Fruit fly (Drosophila melanogaster): ENCODE results near the gene CG9915.
A peak's percentile ranks its signal among the peaks of the same experiment; 100 is the strongest.

Gene CG9915

dm6 chrX:16313078-16313875 lies at the start of gene CG9915, which contains the start of gene SWIP (continued):
- TF ChIP-seq CG3407 (GFP tag; optimal IDR thresholded peaks at IDR 0.05) (no peak), Mes4 (GFP tag; optimal IDR thresholded peaks at IDR 0.05) (no peak), Meics (GFP tag; optimal IDR thresholded peaks at IDR 0.05) (peak; percentile 25), NC2α (GFP tag; optimal IDR thresholded peaks at IDR 0.05) (no peak), Oaz (GFP tag; IDR thresholded peaks at IDR 0.05) (no peak), tna (GFP tag; IDR thresholded peaks at IDR 0.05; ENCODE audit: partially characterized antibody) (peak; percentile 75), bbx (GFP tag; IDR thresholded peaks at IDR 0.05; ENCODE audit: partially characterized antibody) (peak; percentile 71), GATAe (GFP tag; conservative IDR thresholded peaks at IDR 0.05) (no peak), ken (GFP tag; IDR thresholded peaks at IDR 0.05) (0 out of 3 replicates have a peak, but pooled peaks have one; percentile 14), HHEX (GFP tag; optimal IDR thresholded peaks at IDR 0.05) (no peak), CG13123 (GFP tag; optimal IDR thresholded peaks at IDR 0.05) (no peak), E2f2 (GFP tag; IDR thresholded peaks at IDR 0.05) (peak; percentile 48), Kr (GFP tag; optimal IDR thresholded peaks at IDR 0.05) (no peak), gro (GFP tag; optimal IDR thresholded peaks at IDR 0.05) (peak; percentile 2), Dip3 (GFP tag; optimal IDR thresholded peaks at IDR 0.05) (no peak), CG7963 (GFP tag; IDR thresholded peaks at IDR 0.05; ENCODE audit: partially characterized antibody) (peak; percentile 84), CG31441 (GFP tag; IDR thresholded peaks at IDR 0.05) (0 out of 2 replicates have a peak, but pooled peaks have one; percentile 14), CG15696 (tag; optimal IDR thresholded peaks at IDR 0.05) (peak; percentile 62), Hmr (GFP tag; optimal IDR thresholded peaks at IDR 0.05) (no peak), BtbVII (GFP tag; optimal IDR thresholded peaks at IDR 0.05) (no peak), CG16813 (GFP tag; IDR thresholded peaks at IDR 0.05; ENCODE audit: partially characterized antibody) (peak; percentile 70), CG17385 (GFP tag; optimal IDR thresholded peaks at IDR 0.05) (no peak), pb (GFP tag; optimal IDR thresholded peaks at IDR 0.05) (no peak), Max (GFP tag; optimal IDR thresholded peaks at IDR 0.05) (peak; percentile 21), Hey (tag; optimal IDR thresholded peaks at IDR 0.05) (no peak), CG17829 (tag; optimal IDR thresholded peaks at IDR 0.05) (peak; percentile 23), btn (GFP tag; optimal IDR thresholded peaks at IDR 0.05) (no peak), fd3F (GFP tag; optimal IDR thresholded peaks at IDR 0.05) (no peak), sr (GFP tag; IDR thresholded peaks at IDR 0.05) (no peak), Dll (GFP tag; IDR thresholded peaks at IDR 0.05; ENCODE audit: partially characterized antibody) (peak; percentile 56), Dfd (GFP tag; optimal IDR thresholded peaks at IDR 0.05) (no peak), tx (GFP tag; optimal IDR thresholded peaks at IDR 0.05) (no peak), gem (tag; optimal IDR thresholded peaks at IDR 0.05) (peak; percentile 40), slbo (GFP tag; IDR thresholded peaks at IDR 0.05) (peak; percentile 36; the same call in 1 of the 2 replicates), Xbp1 (GFP tag; optimal IDR thresholded peaks at IDR 0.05) (peak; percentile 16), CG8290 (GFP tag; optimal IDR thresholded peaks at IDR 0.05) (peak; percentile 50), CG8290 (tag; optimal IDR thresholded peaks at IDR 0.05) (peak in 1 of 2 experiments; percentile 47), pnt (GFP tag; optimal IDR thresholded peaks at IDR 0.05) (no peak), CG11398 (GFP tag; optimal IDR thresholded peaks at IDR 0.05) (no peak), ato (GFP tag; IDR thresholded peaks at IDR 0.05; ENCODE audit: partially characterized antibody) (peak; percentile 87), Spps (tag; optimal IDR thresholded peaks at IDR 0.05) (no peak), klu (GFP tag; IDR thresholded peaks at IDR 0.05) (no peak), nmo (GFP tag; optimal IDR thresholded peaks at IDR 0.05) (peak; percentile 13), CG11696 (GFP tag; IDR thresholded peaks at IDR 0.05) (no peak), cwo (GFP tag; optimal IDR thresholded peaks at IDR 0.05) (no peak), CG18262 (tag; optimal IDR thresholded peaks at IDR 0.05) (peak; percentile 34), trem (tag; optimal IDR thresholded peaks at IDR 0.05) (peak; percentile 18), mld (GFP tag; IDR thresholded peaks at IDR 0.05; ENCODE audit: partially characterized antibody) (peak; percentile 81), pho (GFP tag; optimal IDR thresholded peaks at IDR 0.05) (no peak)

Measured in whole organism, embryonic.